Worm (Caenorhabditis elegans) whole organism, early embryonic: ENCODE measurements around the gene cyp-29A2.

ENCODE experiments used
- ama-1 ChIP-seq: fragments of 150-350 bp; optimal IDR thresholded peaks from 2 replicates; lab custom pipeline; 2014
- tbx-11 ChIP-seq: fragments of 200-800 bp; sonication (Bioruptor generic); IDR thresholded peaks from 2 replicates; pipeline ENCODE4 v1.3.6; 2022; ENCODE audit warnings: missing genetic modification characterization, missing compliant biosample characterization
- tbx-37 ChIP-seq: fragments of 200-800 bp; sonication (Bioruptor generic); conservative IDR thresholded peaks from 2 replicates; pipeline ENCODE4 v1.3.6; 2022; ENCODE audit warnings: missing genetic modification reagents, missing genetic modification characterization, missing compliant biosample characterization

ce11 chrV:11170564-11171329 lies 46.6 kb upstream of the cyp-29A2 start:
- TF ChIP-seq ama-1 (lab: Kevin White, UChicago) (no peak), tbx-37 (GFP tag; lab: Robert Waterston, UW) (no peak), tbx-11 (GFP tag; lab: Robert Waterston, UW) (no peak)
